Fruit fly (Drosophila melanogaster) whole organism, adult: Measurements from ENCODE around the gene Mgat2.

ENCODE experiments used
- CG11617 ChIP-seq: fragments of 200-800 bp; sonication (Bioruptor generic); optimal IDR thresholded peaks from 2 replicates; lab custom pipeline; 2017; ENCODE audit warnings: mild to moderate bottlenecking, missing biosample characterization, missing genetic modification reagents, missing genetic modification characterization
- CG12768 ChIP-seq: fragments of 200-800 bp; sonication (Bioruptor generic); optimal IDR thresholded peaks from 2 replicates; lab custom pipeline; 2017; ENCODE audit warnings: missing biosample characterization, missing genetic modification characterization, mild to moderate bottlenecking, moderate library complexity, missing genetic modification reagents
- CG14711 ChIP-seq: fragments of 200-800 bp; sonication (Bioruptor generic); optimal IDR thresholded peaks from 2 replicates; lab custom pipeline; 2018; ENCODE audit warnings: missing biosample characterization, mild to moderate bottlenecking, missing genetic modification characterization, moderate library complexity
- CG1620 ChIP-seq: fragments of 200-800 bp; sonication (Bioruptor generic); optimal IDR thresholded peaks from 2 replicates; lab custom pipeline; 2016; ENCODE audit warnings: missing biosample characterization, missing genetic modification characterization
- CG33017 ChIP-seq: fragments of 200-800 bp; sonication (Bioruptor generic); optimal IDR thresholded peaks from 2 replicates; lab custom pipeline; 2018; ENCODE audit warnings: missing biosample characterization, mild to moderate bottlenecking, missing genetic modification characterization, moderate library complexity
- CG5204 ChIP-seq: fragments of 200-800 bp; sonication (Bioruptor generic); optimal IDR thresholded peaks from 2 replicates; lab custom pipeline; 2016; ENCODE audit warnings: missing biosample characterization, missing genetic modification characterization
- CG7045 ChIP-seq: fragments of 200-800 bp; sonication (Bioruptor generic); optimal IDR thresholded peaks from 2 replicates; lab custom pipeline; 2017; ENCODE audit warnings: missing biosample characterization, mild to moderate bottlenecking, missing genetic modification characterization
- CG7101 ChIP-seq: fragments of 200-800 bp; sonication (Bioruptor generic); optimal IDR thresholded peaks from 2 replicates; lab custom pipeline; 2018; ENCODE audit warnings: missing biosample characterization, mild to moderate bottlenecking, missing genetic modification characterization, moderate library complexity
- Clk ChIP-seq: fragments of 200-800 bp; sonication (Bioruptor generic); optimal IDR thresholded peaks from 2 replicates; lab custom pipeline; 2017; ENCODE audit warnings: missing biosample characterization, missing genetic modification characterization
- Crg-1 ChIP-seq: fragments of 200-800 bp; sonication (Bioruptor generic); optimal IDR thresholded peaks from 2 replicates; lab custom pipeline; 2016; ENCODE audit warnings: missing biosample characterization, missing genetic modification characterization
- Hr96 ChIP-seq: fragments of 200-800 bp; sonication (Bioruptor generic); optimal IDR thresholded peaks from 2 replicates; lab custom pipeline; 2016; ENCODE audit warnings: missing biosample characterization, missing genetic modification characterization
- Mnt ChIP-seq: fragments of 200-800 bp; sonication (Bioruptor generic); optimal IDR thresholded peaks from 2 replicates; lab custom pipeline; 2016; ENCODE audit warnings: missing biosample characterization, mild to moderate bottlenecking, missing genetic modification characterization
- bab1 ChIP-seq: fragments of 200-800 bp; sonication (Bioruptor generic); optimal IDR thresholded peaks from 3 replicates; lab custom pipeline; 2019; ENCODE audit warnings: missing biosample characterization, mild to moderate bottlenecking, missing genetic modification characterization, moderate library complexity
- cic ChIP-seq: fragments of 200-800 bp; sonication (Bioruptor generic); optimal IDR thresholded peaks from 2 replicates; lab custom pipeline; 2017; ENCODE audit warnings: missing biosample characterization, mild to moderate bottlenecking, missing genetic modification characterization, moderate library complexity
- cnc ChIP-seq, 2 experiments: fragments of >200 bp; optimal IDR thresholded peaks; 2 replicates each; lab custom pipeline; 2017
- kay ChIP-seq: fragments of 200-800 bp; sonication (Bioruptor generic); peaks from one replicate; lab custom pipeline; 2016; ENCODE audit warnings: missing biosample characterization, missing genetic modification characterization, borderline replicate concordance
- ovo ChIP-seq: fragments of 200-800 bp; sonication (Bioruptor generic); optimal IDR thresholded peaks from 2 replicates; lab custom pipeline; 2016; ENCODE audit warnings: missing biosample characterization, missing genetic modification characterization
- pad ChIP-seq: fragments of 200-800 bp; sonication (Bioruptor generic); optimal IDR thresholded peaks from 3 replicates; lab custom pipeline; 2017; ENCODE audit warnings: missing biosample characterization, missing genetic modification characterization, mild to moderate bottlenecking, moderate library complexity, missing genetic modification reagents
- tj ChIP-seq: fragments of 200-800 bp; sonication (Bioruptor generic); optimal IDR thresholded peaks from 3 replicates; lab custom pipeline; 2017; ENCODE audit warnings: missing biosample characterization, mild to moderate bottlenecking, missing genetic modification characterization, moderate library complexity
- toe ChIP-seq: fragments of 200-800 bp; sonication (Bioruptor generic); optimal IDR thresholded peaks from 2 replicates; lab custom pipeline; 2016; ENCODE audit warnings: missing biosample characterization, missing genetic modification characterization

Mgat2 gene

DNA sequence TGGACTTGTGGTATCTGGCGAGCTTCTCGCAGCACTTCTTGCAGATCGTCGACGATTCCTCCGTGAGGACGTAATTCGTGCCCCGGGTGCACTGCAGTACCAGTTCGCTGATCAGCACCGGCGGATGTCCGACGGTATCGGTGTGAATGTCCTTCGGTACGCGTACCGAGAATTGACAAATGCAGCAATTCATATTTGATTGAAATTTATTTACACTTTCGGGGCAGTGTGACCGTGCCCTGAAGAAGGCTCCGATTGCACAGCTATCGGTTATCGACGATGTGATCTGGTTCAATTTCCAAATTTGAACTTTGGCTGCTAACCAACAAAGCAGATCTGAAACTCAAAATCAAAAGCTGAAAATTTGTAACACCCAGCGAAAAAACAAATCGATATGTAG lies 14.6 kb upstream of the Mgat2 start, which contains the start of gene ZIPIC:
Gene ZIPIC (minus strand): TSS at position 262 of the 400 bp plus-strand sequence.
- no peak for TF ChIP-seq Mnt (GFP tag; lab: Kevin White, UChicago)
- no peak for TF ChIP-seq CG14711 (tag; lab: Kevin White, UChicago)
- TF ChIP-seq CG12768 (GFP tag; lab: Kevin White, UChicago), result no peak
- no peak for TF ChIP-seq Crg-1 (GFP tag; lab: Kevin White, UChicago)
- no peak for TF ChIP-seq CG7045 (GFP tag; lab: Kevin White, UChicago)
- TF ChIP-seq CG11617 (GFP tag; lab: Kevin White, UChicago), result no peak
- no peak for TF ChIP-seq pad (GFP tag; lab: Kevin White, UChicago)
- no peak for TF ChIP-seq tj (GFP tag; lab: Kevin White, UChicago)
- TF ChIP-seq CG33017, result no peak
- no peak for TF ChIP-seq toe
- TF ChIP-seq Clk (GFP tag; lab: Kevin White, UChicago), result no peak
- TF ChIP-seq cic (GFP tag; lab: Kevin White, UChicago), result no peak
- no peak for TF ChIP-seq cnc (optimal IDR thresholded peaks at IDR 0.05; lab: Kevin White, UChicago)

dm6 chr3R:30032281-30032680 lies 10.3 kb upstream of the Mgat2 start:
- TF ChIP-seq Hr96 (GFP tag; lab: Kevin White, UChicago) (no peak), CG14711 (tag; lab: Kevin White, UChicago) (no peak), CG12768 (GFP tag; lab: Kevin White, UChicago) (no peak), Mnt (GFP tag; lab: Kevin White, UChicago) (no peak), CG11617 (GFP tag; lab: Kevin White, UChicago) (no peak), ovo (no peak), Crg-1 (GFP tag; lab: Kevin White, UChicago) (no peak), CG33017 (no peak), toe (no peak)

- no peak for TF ChIP-seq CG11617 (GFP tag; lab: Kevin White, UChicago)
- no peak for TF ChIP-seq toe
- TF ChIP-seq CG12768 (GFP tag; lab: Kevin White, UChicago), result no peak
- TF ChIP-seq Hr96 (GFP tag; lab: Kevin White, UChicago), result no peak
- no peak for TF ChIP-seq CG5204 (GFP tag; lab: Kevin White, UChicago)
- no peak for TF ChIP-seq tj (GFP tag; lab: Kevin White, UChicago)
- no peak for TF ChIP-seq Mnt (GFP tag; lab: Kevin White, UChicago)
- TF ChIP-seq cnc (optimal IDR thresholded peaks at IDR 0.05; lab: Kevin White, UChicago), result no peak
- no peak for TF ChIP-seq CG33017
- TF ChIP-seq Crg-1 (GFP tag; lab: Kevin White, UChicago), result no peak
- TF ChIP-seq CG7045 (GFP tag; lab: Kevin White, UChicago), result no peak
Measured at dm6 chr3R:30030061-30030460, 8.0 kb upstream of the Mgat2 start.

- no peak for TF ChIP-seq CG5204 (GFP tag; lab: Kevin White, UChicago)
- no peak for TF ChIP-seq kay (GFP tag; lab: Kevin White, UChicago)
- no peak for TF ChIP-seq tj (GFP tag; lab: Kevin White, UChicago)
- no peak for TF ChIP-seq CG7101 (tag; lab: Kevin White, UChicago)
- no peak for TF ChIP-seq CG11617 (GFP tag; lab: Kevin White, UChicago)
- TF ChIP-seq bab1, result no peak
- TF ChIP-seq CG1620, result no peak
- TF ChIP-seq Mnt (GFP tag; lab: Kevin White, UChicago), result no peak
- no peak for TF ChIP-seq toe
- TF ChIP-seq cic (GFP tag; lab: Kevin White, UChicago), result no peak
- no peak for TF ChIP-seq CG14711 (tag; lab: Kevin White, UChicago)
- TF ChIP-seq ovo, result no peak
- TF ChIP-seq cnc (optimal IDR thresholded peaks at IDR 0.05; lab: Kevin White, UChicago), result no peak
- no peak for TF ChIP-seq Hr96 (GFP tag; lab: Kevin White, UChicago)
Measured at dm6 chr3R:30023445-30023844, 1.4 kb upstream of the Mgat2 start.

DNA sequence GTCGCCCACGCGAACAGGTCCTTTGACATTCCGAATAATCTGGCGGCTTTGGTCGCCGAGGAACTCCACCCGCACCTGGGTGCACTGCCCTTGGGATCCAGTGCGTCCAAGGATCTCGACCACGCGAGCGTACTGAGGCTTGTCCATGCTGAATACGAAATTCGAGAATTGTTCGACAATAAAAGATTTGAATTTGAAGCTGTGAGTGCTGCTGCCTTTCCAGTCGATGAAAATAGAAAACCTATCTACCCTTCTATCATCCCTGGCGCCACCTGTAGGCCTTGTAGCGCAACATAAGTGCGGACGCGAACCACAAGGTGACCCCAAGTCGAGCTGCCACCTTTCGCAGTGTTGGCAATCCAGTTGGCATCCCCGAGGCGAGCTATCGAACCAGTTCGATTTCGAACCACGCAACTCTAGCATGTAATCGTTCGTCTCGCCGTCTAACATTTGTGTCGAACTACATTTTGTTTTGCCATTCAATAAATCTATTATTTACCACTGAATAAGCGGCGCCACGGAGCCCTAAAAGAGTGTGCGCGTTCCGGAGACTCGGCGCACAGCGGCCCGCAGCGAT lies 519 bp upstream of the Mgat2 start, which contains the start of the genes RpS28a and Axn:
Gene RpS28a (minus strand): TSS at position 197 of the 577 bp plus-strand sequence.
Gene Axn (plus strand): TSS at position 391 of the 577 bp plus-strand sequence.
- no peak for TF ChIP-seq CG5204 (GFP tag; lab: Kevin White, UChicago)
- peak; percentile 57 for TF ChIP-seq CG14711 (tag; lab: Kevin White, UChicago)
- TF ChIP-seq Mnt (GFP tag; lab: Kevin White, UChicago), result peak; percentile 5

dm6 chr3R:30021009-30021408 lies 1.0 kb downstream of the Mgat2 start:
- TF ChIP-seq CG11617 (GFP tag; lab: Kevin White, UChicago) (no peak), tj (GFP tag; lab: Kevin White, UChicago) (peak; percentile 89), bab1 (peak; percentile 19), CG1620 (no peak)

DNA sequence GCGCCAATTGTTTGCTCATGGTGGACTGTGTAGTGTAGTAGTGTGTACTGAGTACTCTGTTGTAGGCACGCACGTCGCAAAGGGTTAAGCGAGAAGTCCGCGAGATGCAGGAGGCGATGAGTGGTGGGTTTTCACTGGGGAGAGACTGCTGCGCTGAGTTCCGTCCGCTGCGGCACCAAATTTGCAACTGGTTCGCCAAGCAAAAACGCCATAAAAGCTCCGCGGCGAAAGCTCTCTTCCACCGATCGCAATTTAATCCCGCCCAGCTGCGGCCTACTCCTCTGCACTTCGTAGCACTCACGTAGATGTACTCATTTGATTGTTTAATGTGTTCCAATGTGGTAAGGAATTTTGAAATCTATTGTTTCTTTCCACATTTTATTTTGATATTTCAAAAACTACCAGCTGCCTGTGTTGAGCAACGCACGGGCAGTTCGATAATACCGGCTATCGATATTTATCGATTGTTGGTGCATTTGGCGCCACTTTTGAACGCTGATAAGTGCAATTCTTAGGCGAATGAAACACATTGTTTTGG lies 7.0 kb downstream of the Mgat2 start, which contains the start of gene CG7920:
Gene CG7920 (minus strand): TSS at position 308 of the 538 bp plus-strand sequence.
- TF ChIP-seq Hr96 (GFP tag; lab: Kevin White, UChicago), result peak; percentile 68
- TF ChIP-seq cic (GFP tag; lab: Kevin White, UChicago), result peak; percentile 31
- peak; percentile 67 for TF ChIP-seq pad (GFP tag; lab: Kevin White, UChicago)
- TF ChIP-seq ovo, result no peak
- TF ChIP-seq bab1, result peak; percentile 83
- TF ChIP-seq CG5204 (GFP tag; lab: Kevin White, UChicago), result no peak
- TF ChIP-seq toe, result peak; percentile 7
- TF ChIP-seq Crg-1 (GFP tag; lab: Kevin White, UChicago), result peak; percentile 72
- TF ChIP-seq CG1620, result peak; percentile 59
- peak; percentile 54 for TF ChIP-seq CG11617 (GFP tag; lab: Kevin White, UChicago)
- no peak for TF ChIP-seq tj (GFP tag; lab: Kevin White, UChicago)
- peak; percentile 45 for TF ChIP-seq CG33017
- TF ChIP-seq Mnt (GFP tag; lab: Kevin White, UChicago), result peak; percentile 37
- no peak for TF ChIP-seq kay (GFP tag; lab: Kevin White, UChicago)
- peak in 1 of 2 experiments; percentile 62 for TF ChIP-seq cnc (optimal IDR thresholded peaks at IDR 0.05; lab: Kevin White, UChicago)
- peak; percentile 41 for TF ChIP-seq CG12768 (GFP tag; lab: Kevin White, UChicago)
- TF ChIP-seq CG7045 (GFP tag; lab: Kevin White, UChicago), result peak; percentile 37
- TF ChIP-seq CG14711 (tag; lab: Kevin White, UChicago), result peak; percentile 60
- no peak for TF ChIP-seq Clk (GFP tag; lab: Kevin White, UChicago)
- peak; percentile 69 for TF ChIP-seq CG7101 (tag; lab: Kevin White, UChicago)
